Fruit fly (Drosophila melanogaster) whole organism, larva: ENCODE data around the gene NimC3.

Source experiments
- noc ChIP-seq: fragments of 200-800 bp; sonication (Bioruptor generic); optimal IDR thresholded peaks from 3 replicates; lab custom pipeline; 2019; ENCODE audit warnings: missing biosample characterization, mild to moderate bottlenecking, missing genetic modification characterization, moderate library complexity

Gene NimC3

dm6 chr2L:13977073-13977472 lies 42.9 kb downstream of the NimC3 start, which contains the start of gene Cyp28a5:
Cyp28a5 (plus strand) TSS chr2L:13977302.
- TF ChIP-seq noc (tag; lab: Kevin White, UChicago) = peak; percentile 28

DNA sequence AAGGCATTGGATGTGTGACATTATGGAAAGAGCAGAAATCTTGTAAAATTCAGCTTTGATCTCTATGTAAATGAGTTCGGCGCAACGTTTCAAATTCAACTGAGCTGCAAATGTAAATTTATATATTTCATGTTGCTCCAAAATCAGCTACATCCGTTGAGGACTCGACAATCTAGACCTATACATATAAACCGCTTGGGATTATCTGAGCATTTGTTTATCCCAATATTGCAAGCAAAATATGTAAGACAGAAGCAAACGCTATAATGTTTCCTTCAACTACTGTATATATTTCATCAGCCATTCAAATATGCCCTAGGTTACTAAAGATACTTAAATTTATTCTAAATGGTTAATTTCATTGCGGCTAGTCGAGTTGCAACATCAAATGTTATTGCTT lies 43.3 kb downstream of the NimC3 start, which contains the start of gene NimC1:
Gene NimC1 (minus strand): TSS at position 101 of the 400 bp plus-strand sequence.
- TF ChIP-seq noc (tag; lab: Kevin White, UChicago) = no peak

DNA sequence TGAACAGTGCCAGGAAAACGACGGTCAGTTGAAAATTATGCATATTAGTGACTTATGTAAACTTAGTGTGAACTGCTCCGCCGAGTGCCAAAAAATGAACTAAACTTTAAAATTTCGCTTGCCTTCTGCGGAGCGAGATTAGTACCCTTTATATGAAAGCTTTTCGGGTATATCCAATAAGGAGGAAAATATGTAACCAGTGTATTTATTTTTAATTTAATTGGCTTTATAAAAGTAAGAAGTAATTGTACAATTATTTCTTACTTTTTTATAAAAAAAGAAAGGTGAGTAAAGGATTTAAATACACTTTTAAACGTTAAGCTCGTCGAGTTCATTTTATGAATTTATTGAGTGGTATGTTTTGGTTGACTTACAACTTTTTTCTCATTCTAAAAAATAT lies 47.2 kb downstream of the NimC3 start, which contains the start of gene He:
Gene He (minus strand): TSS at position 101 of the 400 bp plus-strand sequence.
- TF ChIP-seq noc (tag; lab: Kevin White, UChicago) = no peak

DNA sequence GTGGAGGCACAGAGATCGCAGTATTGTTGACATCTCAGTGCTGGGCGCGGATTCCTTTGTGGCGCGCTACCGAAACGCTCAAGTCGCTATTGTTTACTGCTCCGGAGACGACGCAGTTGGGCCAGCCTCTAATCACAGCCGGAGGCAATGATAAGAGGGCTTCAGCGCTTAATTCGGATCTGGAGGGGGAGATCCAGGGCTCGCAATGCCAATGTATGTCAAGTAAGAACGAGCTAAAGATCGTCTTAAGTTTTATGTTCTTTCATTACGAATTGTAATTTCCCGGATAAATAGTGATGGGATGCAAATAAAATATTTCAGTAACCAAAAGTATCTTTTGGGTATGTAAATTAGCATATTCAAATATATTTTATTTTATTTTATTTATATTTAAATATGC lies 50.1 kb downstream of the NimC3 start, which contains the start of the genes NimB4 and NimB5:
Gene NimB4 (minus strand): TSS at position 101 of the 400 bp plus-strand sequence.
Gene NimB5 (plus strand): TSS at position 302 of the 400 bp plus-strand sequence.
- TF ChIP-seq noc (tag; lab: Kevin White, UChicago) = no peak
